Worm (Caenorhabditis elegans) whole organism, young adult: ENCODE data around the gene R05D3.3.

Experiments used
- ceh-100 ChIP-seq: fragments of 200-800 bp; sonication (Bioruptor generic); IDR thresholded peaks from 2 replicates; pipeline ENCODE4 v1.3.6; 2022; ENCODE audit warnings: missing genetic modification reagents, missing genetic modification characterization, missing compliant biosample characterization
- gei-17 ChIP-seq: fragments of 200-800 bp; sonication (Bioruptor generic); optimal IDR thresholded peaks from 2 replicates; lab custom pipeline; 2018; ENCODE audit warnings: mild to moderate bottlenecking, missing genetic modification characterization, missing compliant biosample characterization
- nfya-1 ChIP-seq: sonication (generic microtip); optimal IDR thresholded peaks from 2 replicates; lab custom pipeline; 2017; ENCODE audit warnings: antibody characterized with exemption, missing compliant biosample characterization, missing genetic modification characterization, borderline replicate concordance; ENCODE audit not compliant: insufficient read depth
- pha-4 ChIP-seq: fragments of 150-350 bp; sonication (generic microtip); optimal IDR thresholded peaks from 2 replicates; lab custom pipeline; 2014; ENCODE audit warnings: missing biosample characterization, missing genetic modification reagents, missing genetic modification characterization

DNA sequence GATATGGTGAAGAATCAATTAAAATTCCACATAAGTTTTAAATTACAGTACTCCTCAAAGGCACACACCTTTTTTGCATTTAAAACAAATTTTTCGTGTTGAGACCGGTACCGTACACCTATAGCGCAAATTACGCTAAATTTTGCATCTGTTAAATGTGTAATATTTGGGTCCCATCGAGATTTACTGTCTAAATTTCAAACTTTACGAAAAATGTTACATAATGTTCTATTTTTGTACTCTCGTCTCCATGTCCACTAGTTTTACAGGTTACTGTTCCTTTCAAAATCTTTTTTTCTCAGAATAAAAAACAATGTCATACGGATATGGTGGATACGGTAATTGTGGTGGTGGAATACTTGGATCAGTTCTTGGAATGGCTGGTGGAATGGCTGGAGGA is 34.6 kb downstream of the R05D3.3 start, which contains the start of gene ZK353.2:
- no peak for TF ChIP-seq nfya-1 (tag; lab: Kevin White, UChicago)
- TF ChIP-seq pha-4 (tag; lab: Kevin White, UChicago), result no peak
- TF ChIP-seq gei-17 (GFP tag; lab: Kevin White, UChicago), result no peak
- TF ChIP-seq ceh-100 (GFP tag; lab: Robert Waterston, UW), result no peak
